Worm (Caenorhabditis elegans) whole organism, L4 larva: ENCODE data around the gene C31H1.5.

Experiments
- daf-8 ChIP-seq: fragments of 200-800 bp; sonication (Bioruptor generic); IDR thresholded peaks from 2 replicates; pipeline ENCODE4 v1.3.6; 2022; ENCODE audit warnings: missing genetic modification characterization, missing compliant biosample characterization
- fkh-10 ChIP-seq: fragments of 150-350 bp; optimal IDR thresholded peaks from 2 replicates; lab custom pipeline; 2014; ENCODE audit warnings: missing biosample characterization, missing genetic modification reagents, missing genetic modification characterization
- nhr-28 ChIP-seq: fragments of 150-350 bp; optimal IDR thresholded peaks from 2 replicates; lab custom pipeline; 2014; ENCODE audit warnings: missing biosample characterization, missing genetic modification characterization
- nhr-6 ChIP-seq: fragments of 150-350 bp; optimal IDR thresholded peaks from 2 replicates; lab custom pipeline; 2014; ENCODE audit warnings: missing biosample characterization, missing genetic modification characterization
- nhr-77 ChIP-seq: fragments of 150-350 bp; optimal IDR thresholded peaks from 2 replicates; lab custom pipeline; 2014; ENCODE audit warnings: missing biosample characterization, missing genetic modification characterization
- pha-4 ChIP-seq, 2 experiments: fragments of 150-350 bp in 1 of 2; fragments of 200-800 bp in 1 of 2; sonication (Bioruptor generic) in 1 of 2; IDR thresholded peaks in 1 of 2; optimal IDR thresholded peaks in 1 of 2; 2 replicates each; pipeline versions ENCODE4 v1.3.6 to Lab custom; 2014 to 2022; ENCODE audit warnings: missing genetic modification characterization in 2 of 2, missing genetic modification reagents in 2 of 2, missing biosample characterization in 1 of 2, missing compliant biosample characterization in 1 of 2
- php-3 ChIP-seq: fragments of 200-800 bp; sonication (Bioruptor generic); IDR thresholded peaks from 2 replicates; pipeline ENCODE4 v1.3.6; 2022; ENCODE audit warnings: missing genetic modification reagents, missing genetic modification characterization, missing compliant biosample characterization

- TF ChIP-seq nhr-28 (tag; lab: Kevin White, UChicago) (no peak), pha-4 (GFP tag; IDR thresholded peaks at IDR 0.05; lab: Robert Waterston, UW) (no peak), pha-4 (tag; optimal IDR thresholded peaks at IDR 0.05; lab: Kevin White, UChicago) (no peak), daf-8 (GFP tag; lab: Robert Waterston, UW) (no peak), php-3 (GFP tag; lab: Robert Waterston, UW) (no peak), nhr-6 (tag; lab: Kevin White, UChicago) (no peak), fkh-10 (GFP tag; lab: Kevin White, UChicago) (no peak), nhr-77 (tag; lab: Kevin White, UChicago) (no peak)
Observed at ce11 chrIV:5814092-5814650, 17.6 kb upstream of the C31H1.5 start, which contains the start of gene oops-1.
